Fruit fly (Drosophila melanogaster): ENCODE data around the gene Moe.

Moe gene

DNA sequence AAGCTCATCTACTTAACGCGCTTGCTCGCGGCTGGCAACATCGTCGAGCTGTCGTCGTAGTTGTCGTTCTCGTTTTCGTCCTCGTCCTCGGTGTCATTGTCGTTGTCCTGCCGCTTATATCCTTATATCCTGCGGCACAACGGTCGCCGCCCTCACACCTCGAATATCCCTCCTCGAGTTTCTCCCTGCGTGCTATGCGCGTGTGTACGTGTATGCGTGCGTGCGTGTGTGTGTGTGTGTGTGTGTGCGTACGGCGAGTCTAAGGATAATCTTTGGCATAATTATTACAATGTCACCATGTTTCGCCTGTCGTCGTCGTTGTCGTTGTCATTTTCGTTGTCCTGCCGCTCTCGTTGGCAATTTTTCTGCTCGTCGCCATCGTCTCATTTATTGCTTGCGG lies 68.7 kb downstream of the Moe start:
- no peak for TF ChIP-seq fd96Ca (GFP tag; IDR thresholded peaks at IDR 0.05)
- TF ChIP-seq Snoo (tag; optimal IDR thresholded peaks at IDR 0.05): no peak
- no peak for TF ChIP-seq Pif1B (GFP tag; optimal IDR thresholded peaks at IDR 0.05)
- no peak for TF ChIP-seq CG13204 (GFP tag; optimal IDR thresholded peaks at IDR 0.05)
- no peak for TF ChIP-seq CG34367 (tag; optimal IDR thresholded peaks at IDR 0.05)
- TF ChIP-seq CG9948 (tag; optimal IDR thresholded peaks at IDR 0.05): no peak
- no peak for TF ChIP-seq CG10348 (GFP tag; IDR thresholded peaks at IDR 0.05)
- TF ChIP-seq CG4496 (GFP tag; IDR thresholded peaks at IDR 0.05): no peak
